Worm (Caenorhabditis elegans) whole organism, L1 larva: ENCODE results near the gene Y69A2AR.24.

ENCODE experiments used
- C04F5.9 ChIP-seq: sonication (generic microtip); optimal IDR thresholded peaks from 2 replicates; lab custom pipeline; 2016; ENCODE audit warnings: missing genetic modification characterization, missing compliant biosample characterization
- C16A3.4 ChIP-seq: fragments of 150-350 bp; optimal IDR thresholded peaks from 2 replicates; lab custom pipeline; 2014; ENCODE audit warnings: missing biosample characterization, missing genetic modification characterization
- F16B12.6 ChIP-seq: fragments of 150-350 bp; optimal IDR thresholded peaks from 2 replicates; lab custom pipeline; 2014; ENCODE audit warnings: missing biosample characterization, missing genetic modification characterization
- alr-1 ChIP-seq: fragments of 200-800 bp; sonication (Bioruptor generic); optimal IDR thresholded peaks from 2 replicates; lab custom pipeline; 2018; ENCODE audit warnings: borderline replicate concordance, mild to moderate bottlenecking, missing genetic modification characterization, missing compliant biosample characterization
- aly-2 ChIP-seq: fragments of 150-350 bp; optimal IDR thresholded peaks from 2 replicates; lab custom pipeline; 2014; ENCODE audit warnings: missing biosample characterization, missing genetic modification characterization
- ama-1 ChIP-seq: fragments of 150-350 bp; optimal IDR thresholded peaks from 2 replicates; lab custom pipeline; 2014
- dpl-1 ChIP-seq, 3 experiments: fragments of 150-350 bp in 2 of 3; sonication (generic microtip) in 1 of 3; optimal IDR thresholded peaks; 2 replicates each; lab custom pipeline; 2014 to 2017; ENCODE audit warnings: missing biosample characterization in 3 of 3, missing genetic modification characterization in 3 of 3, missing genetic modification reagents in 3 of 3
- dsc-1 ChIP-seq: sonication (generic microtip); optimal IDR thresholded peaks from 2 replicates; lab custom pipeline; 2016; ENCODE audit warnings: mild to moderate bottlenecking, missing genetic modification characterization, missing compliant biosample characterization
- efl-1 ChIP-seq, 4 experiments: fragments of 150-350 bp; optimal IDR thresholded peaks in 3 of 4; peaks in 1 of 4; 1 replicate in 1 of 4; 2 replicates in 3 of 4; lab custom pipeline; 2014; ENCODE audit warnings: missing biosample characterization in 2 of 4, missing genetic modification characterization in 2 of 4, missing genetic modification reagents in 2 of 4
- egl-13 ChIP-seq: sonication (generic microtip); optimal IDR thresholded peaks from 2 replicates; lab custom pipeline; 2016; ENCODE audit warnings: missing genotype, missing genetic modification reagents, missing genetic modification characterization, missing compliant biosample characterization
- elt-3 ChIP-seq, 6 experiments: fragments of 150-350 bp in 1 of 6; sonication (generic microtip); optimal IDR thresholded peaks; 2 replicates each; lab custom pipeline; 2017 to 2018; ENCODE audit warnings: missing biosample characterization in 6 of 6, missing genetic modification characterization in 6 of 6, inconsistent platforms in 1 of 6
- fkh-8 ChIP-seq: sonication (generic microtip); optimal IDR thresholded peaks from 2 replicates; lab custom pipeline; 2016; ENCODE audit warnings: mild to moderate bottlenecking, missing genetic modification characterization, missing compliant biosample characterization
- fos-1 ChIP-seq: fragments of 150-350 bp; optimal IDR thresholded peaks from 2 replicates; lab custom pipeline; 2014; ENCODE audit warnings: missing biosample characterization, missing genetic modification characterization
- grh-1 ChIP-seq: fragments of 200-800 bp; sonication (Bioruptor generic); IDR thresholded peaks from 2 replicates; pipeline ENCODE4 v1.3.6; 2022; ENCODE audit warnings: missing genetic modification reagents, missing genetic modification characterization, missing compliant biosample characterization
- hlh-4 ChIP-seq: sonication (generic microtip); optimal IDR thresholded peaks from 2 replicates; lab custom pipeline; 2016; ENCODE audit warnings: mild to moderate bottlenecking, missing genetic modification characterization, missing compliant biosample characterization
- hpl-2 ChIP-seq: fragments of 150-350 bp; optimal IDR thresholded peaks from 2 replicates; lab custom pipeline; 2014; ENCODE audit warnings: missing biosample characterization, missing genetic modification reagents, missing genetic modification characterization
- irx-1 ChIP-seq: sonication (generic microtip); optimal IDR thresholded peaks from 2 replicates; lab custom pipeline; 2016; ENCODE audit warnings: missing genetic modification characterization, missing compliant biosample characterization
- isw-1 ChIP-seq: fragments of 200-800 bp; sonication (Bioruptor generic); IDR thresholded peaks from 2 replicates; pipeline ENCODE4 v1.3.6; 2022; ENCODE audit warnings: missing genetic modification characterization, missing compliant biosample characterization
- lin-13 ChIP-seq: fragments of 150-350 bp; optimal IDR thresholded peaks from 2 replicates; lab custom pipeline; 2014; ENCODE audit warnings: missing biosample characterization, missing genetic modification reagents, missing genetic modification characterization
- lin-14 ChIP-seq: fragments of 200-800 bp; sonication (Bioruptor generic); optimal IDR thresholded peaks from 2 replicates; lab custom pipeline; 2018; ENCODE audit warnings: mild to moderate bottlenecking, missing genetic modification characterization, moderate library complexity, missing compliant biosample characterization
- lin-15B ChIP-seq: fragments of 150-350 bp; sonication (generic microtip); optimal IDR thresholded peaks from 3 replicates; lab custom pipeline; 2014; ENCODE audit warnings: missing biosample characterization, missing genetic modification characterization
- lin-35 ChIP-seq, 2 experiments: fragments of 150-350 bp; optimal IDR thresholded peaks; 2 replicates each; lab custom pipeline; 2014; ENCODE audit warnings: missing biosample characterization in 2 of 2, missing genetic modification characterization in 2 of 2, missing genetic modification reagents in 2 of 2
- lin-39 ChIP-seq: fragments of 150-350 bp; optimal IDR thresholded peaks from 2 replicates; lab custom pipeline; 2014; ENCODE audit warnings: missing biosample characterization, missing genetic modification reagents, missing genetic modification characterization
- lsy-2 ChIP-seq, 2 experiments: fragments of 150-350 bp; optimal IDR thresholded peaks; 2 replicates each; lab custom pipeline; 2014; ENCODE audit warnings: missing biosample characterization in 2 of 2, missing genetic modification characterization in 2 of 2
- mab-9 ChIP-seq: fragments of 200-800 bp; sonication (Bioruptor generic); IDR thresholded peaks from 2 replicates; pipeline ENCODE4 v1.3.6; 2022; ENCODE audit warnings: missing genetic modification reagents, missing genetic modification characterization, missing compliant biosample characterization
- mef-2 ChIP-seq: fragments of 150-350 bp; optimal IDR thresholded peaks from 2 replicates; lab custom pipeline; 2014; ENCODE audit warnings: missing biosample characterization, missing genetic modification characterization
- nhr-20 ChIP-seq: sonication (generic microtip); optimal IDR thresholded peaks from 2 replicates; lab custom pipeline; 2016; ENCODE audit warnings: mild to moderate bottlenecking, missing genetic modification characterization, missing compliant biosample characterization
- nhr-237 ChIP-seq: fragments of 150-350 bp; optimal IDR thresholded peaks from 2 replicates; lab custom pipeline; 2014; ENCODE audit warnings: missing biosample characterization, missing genetic modification characterization
- nhr-76 ChIP-seq: sonication (generic microtip); optimal IDR thresholded peaks from 2 replicates; lab custom pipeline; 2017; ENCODE audit warnings: missing biosample characterization, missing genetic modification characterization
- nhr-77 ChIP-seq: fragments of 150-350 bp; optimal IDR thresholded peaks from 2 replicates; lab custom pipeline; 2014; ENCODE audit warnings: missing biosample characterization, missing genetic modification characterization
- pag-3 ChIP-seq: sonication (generic microtip); optimal IDR thresholded peaks from 2 replicates; lab custom pipeline; 2017; ENCODE audit warnings: missing genetic modification characterization, mild to moderate bottlenecking, missing compliant biosample characterization, antibody characterized with exemption, borderline replicate concordance; ENCODE audit not compliant: insufficient read depth
- pax-3 ChIP-seq: fragments of 200-800 bp; sonication (Bioruptor generic); optimal IDR thresholded peaks from 2 replicates; lab custom pipeline; 2018; ENCODE audit warnings: mild to moderate bottlenecking, missing genetic modification characterization, moderate library complexity, missing compliant biosample characterization
- rnt-1 ChIP-seq: sonication (generic microtip); optimal IDR thresholded peaks from 2 replicates; lab custom pipeline; 2016; ENCODE audit warnings: mild to moderate bottlenecking, missing genetic modification characterization, moderate library complexity, missing compliant biosample characterization
- swsn-7 ChIP-seq: sonication (generic microtip); optimal IDR thresholded peaks from 2 replicates; lab custom pipeline; 2016; ENCODE audit warnings: missing genetic modification characterization, missing compliant biosample characterization
- unc-62 ChIP-seq: fragments of 150-350 bp; optimal IDR thresholded peaks from 2 replicates; lab custom pipeline; 2014; ENCODE audit warnings: missing biosample characterization, missing genetic modification reagents, missing genetic modification characterization
- unc-86 ChIP-seq: sonication (generic microtip); optimal IDR thresholded peaks from 2 replicates; lab custom pipeline; 2016; ENCODE audit warnings: missing genetic modification characterization, missing compliant biosample characterization
- zip-4 ChIP-seq: fragments of 200-800 bp; sonication (Bioruptor generic); optimal IDR thresholded peaks from 2 replicates; lab custom pipeline; 2018; ENCODE audit warnings: mild to moderate bottlenecking, missing genetic modification characterization, moderate library complexity, missing compliant biosample characterization
- ztf-11 ChIP-seq, 2 experiments: sonication (generic microtip); optimal IDR thresholded peaks; 2 replicates each; lab custom pipeline; 2016 to 2017; ENCODE audit warnings: missing genetic modification characterization in 2 of 2, missing biosample characterization in 1 of 2, missing compliant biosample characterization in 1 of 2

Gene Y69A2AR.24

DNA sequence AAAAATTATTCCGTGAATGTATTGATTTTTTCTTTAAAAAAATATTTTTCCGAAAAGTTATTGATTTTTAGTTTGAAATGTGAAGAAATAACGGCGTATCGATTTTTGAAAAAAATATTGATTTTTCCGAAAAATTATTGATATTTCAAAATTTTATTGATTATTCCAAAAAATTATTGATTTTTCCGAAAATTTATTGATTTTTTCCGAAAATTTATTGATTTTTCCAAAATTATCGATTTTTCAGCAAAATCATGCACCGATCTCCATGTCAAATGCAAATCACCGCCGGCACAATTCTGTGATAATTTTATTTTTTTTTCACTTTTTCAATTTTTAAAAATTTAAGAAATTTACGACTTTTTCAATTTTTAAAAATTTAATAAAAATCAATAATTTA lies 14.3 kb downstream of the Y69A2AR.24 start:
- TF ChIP-seq lin-39 (tag; lab: Kevin White, UChicago) (no peak), isw-1 (GFP tag; lab: Robert Waterston, UW) (no peak), nhr-77 (tag; lab: Kevin White, UChicago) (no peak), mab-9 (GFP tag; lab: Robert Waterston, UW) (no peak), zip-4 (no peak), lin-35 (GFP tag; optimal IDR thresholded peaks at IDR 0.05; lab: Kevin White, UChicago) (no peak), nhr-76 (no peak), pax-3 (no peak), unc-86 (no peak), pag-3 (tag; lab: Kevin White, UChicago) (no peak), mef-2 (tag; lab: Kevin White, UChicago) (no peak), hlh-4 (tag; lab: Kevin White, UChicago) (no peak), C16A3.4 (tag; lab: Kevin White, UChicago) (no peak), unc-62 (GFP tag; lab: Kevin White, UChicago) (no peak), dsc-1 (no peak)

DNA sequence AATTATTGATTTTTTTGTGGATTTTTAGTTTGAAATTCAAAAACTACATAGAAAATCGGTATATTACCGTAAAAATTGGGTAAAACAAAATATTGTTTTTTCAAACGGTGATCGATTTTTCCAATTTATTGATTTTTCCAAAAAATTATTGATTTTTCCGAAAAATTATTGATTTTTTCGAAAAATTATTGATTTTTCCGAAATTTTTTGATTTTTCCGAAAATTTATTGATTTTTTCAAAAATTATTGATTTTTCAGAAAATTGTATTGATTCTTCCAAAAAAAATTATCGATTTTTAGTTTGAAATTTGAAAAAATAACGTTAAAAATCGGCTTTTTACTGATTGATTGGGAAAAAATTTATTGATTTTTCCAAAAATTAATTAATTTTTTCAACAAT lies 15.1 kb downstream of the Y69A2AR.24 start:
- no peak for TF ChIP-seq C16A3.4 (tag; lab: Kevin White, UChicago)
- TF ChIP-seq elt-3 (tag; optimal IDR thresholded peaks at IDR 0.05; lab: Kevin White, UChicago) = no peak
- TF ChIP-seq lsy-2 (tag; optimal IDR thresholded peaks at IDR 0.05; lab: Kevin White, UChicago) = no peak
- no peak for TF ChIP-seq lin-15B (tag; lab: Kevin White, UChicago)
- no peak for TF ChIP-seq efl-1 (optimal IDR thresholded peaks at IDR 0.05; lab: Kevin White, UChicago)
- TF ChIP-seq efl-1 (GFP tag; optimal IDR thresholded peaks at IDR 0.05 in 1 of 2; lab: Kevin White, UChicago) = no peak
- TF ChIP-seq nhr-20 (tag; lab: Kevin White, UChicago) = no peak
- TF ChIP-seq isw-1 (GFP tag; lab: Robert Waterston, UW) = no peak
- no peak for TF ChIP-seq rnt-1
- TF ChIP-seq dpl-1 (GFP tag; optimal IDR thresholded peaks at IDR 0.05; lab: Kevin White, UChicago) = no peak
- no peak for TF ChIP-seq ama-1 (lab: Kevin White, UChicago)
- TF ChIP-seq hlh-4 (tag; lab: Kevin White, UChicago) = no peak

ce11 chrIV:2542001-2542400 lies 21.9 kb downstream of the Y69A2AR.24 start, which contains the start of gene sprr-3:
Gene sprr-3 (plus strand): TSS chrIV:2542301.
- TF ChIP-seq hpl-2 (GFP tag; lab: Kevin White, UChicago) = no peak
- TF ChIP-seq egl-13 = no peak
- no peak for TF ChIP-seq fkh-8 (tag; lab: Kevin White, UChicago)
- no peak for TF ChIP-seq F16B12.6 (tag; lab: Kevin White, UChicago)
- TF ChIP-seq grh-1 (GFP tag; lab: Robert Waterston, UW) = no peak
- no peak for TF ChIP-seq aly-2
- no peak for TF ChIP-seq irx-1 (tag; lab: Kevin White, UChicago)
- TF ChIP-seq swsn-7 (tag; lab: Kevin White, UChicago) = no peak
- TF ChIP-seq fos-1 = no peak
- no peak for TF ChIP-seq alr-1 (tag; lab: Kevin White, UChicago)
- TF ChIP-seq lin-13 (GFP tag; lab: Kevin White, UChicago) = no peak
- TF ChIP-seq lin-39 (tag; lab: Kevin White, UChicago) = no peak
- no peak for TF ChIP-seq C04F5.9
- no peak for TF ChIP-seq nhr-237 (tag; lab: Kevin White, UChicago)
- no peak for TF ChIP-seq ztf-11 (tag; optimal IDR thresholded peaks at IDR 0.05; lab: Kevin White, UChicago)
- no peak for TF ChIP-seq lin-14 (GFP tag; lab: Kevin White, UChicago)
